Worm (Caenorhabditis elegans) whole organism, midembryonic: ENCODE results near the gene str-52.

Experiments
- T22C8.4 ChIP-seq: fragments of 200-800 bp; sonication (Bioruptor generic); IDR thresholded peaks from 2 replicates; pipeline ENCODE4 v1.3.6; 2022; ENCODE audit warnings: missing genetic modification characterization, missing compliant biosample characterization
- cog-1 ChIP-seq: sonication (generic microtip); optimal IDR thresholded peaks from 2 replicates; lab custom pipeline; 2016; ENCODE audit warnings: missing genetic modification characterization, missing compliant biosample characterization
- flt-1 ChIP-seq: fragments of 200-800 bp; sonication (Bioruptor generic); IDR thresholded peaks from 2 replicates; pipeline ENCODE4 v1.3.6; 2022; ENCODE audit warnings: missing genetic modification characterization, missing compliant biosample characterization
- klf-2 ChIP-seq: fragments of 200-800 bp; sonication (Bioruptor generic); conservative IDR thresholded peaks from 2 replicates; pipeline ENCODE4 v1.3.6; 2022; ENCODE audit warnings: missing genetic modification reagents, missing genetic modification characterization, missing compliant biosample characterization
- med-1 ChIP-seq: sonication (generic microtip); optimal IDR thresholded peaks from 2 replicates; lab custom pipeline; 2017; ENCODE audit warnings: missing genetic modification characterization, mild to moderate bottlenecking, missing compliant biosample characterization, antibody characterized with exemption, missing genetic modification reagents; ENCODE audit not compliant: insufficient read depth
- ref-1 ChIP-seq: fragments of 200-800 bp; sonication (Bioruptor generic); conservative IDR thresholded peaks from 2 replicates; pipeline ENCODE4 v1.3.6; 2022; ENCODE audit warnings: missing genetic modification reagents, missing genetic modification characterization, missing compliant biosample characterization
- tab-1 ChIP-seq: fragments of 200-800 bp; sonication (Bioruptor generic); IDR thresholded peaks from 2 replicates; pipeline ENCODE4 v1.3.6; 2022; ENCODE audit warnings: missing genetic modification characterization, missing compliant biosample characterization
- ztf-23 ChIP-seq: fragments of 200-800 bp; sonication (Bioruptor generic); IDR thresholded peaks from 2 replicates; pipeline ENCODE4 v1.3.6; 2022; ENCODE audit warnings: missing genetic modification reagents, missing genetic modification characterization, missing compliant biosample characterization
- ztf-29 ChIP-seq: fragments of 200-800 bp; sonication (Bioruptor generic); IDR thresholded peaks from 2 replicates; pipeline ENCODE4 v1.3.6; 2022; ENCODE audit warnings: missing genetic modification reagents, missing genetic modification characterization, missing compliant biosample characterization

- TF ChIP-seq flt-1 (GFP tag; lab: Robert Waterston, UW) (no peak), ref-1 (GFP tag; lab: Robert Waterston, UW) (no peak), cog-1 (tag; lab: Kevin White, UChicago) (no peak), T22C8.4 (GFP tag; lab: Robert Waterston, UW) (no peak), tab-1 (GFP tag; lab: Robert Waterston, UW) (no peak), klf-2 (GFP tag; lab: Robert Waterston, UW) (no peak), ztf-29 (GFP tag; lab: Robert Waterston, UW) (no peak), ztf-23 (GFP tag; lab: Robert Waterston, UW) (no peak), med-1 (GFP tag; lab: Kevin White, UChicago) (no peak)
These were observed 37.2 kb upstream of the str-52 start, which contains the start of gene cyp-33C2 for ce11 chrV:2183162-2183561.
